Worm (Caenorhabditis elegans) whole organism, L1 larva: Measurements from ENCODE around the gene dyci-1.

Source experiments
- F16B12.6 ChIP-seq: fragments of 150-350 bp; optimal IDR thresholded peaks from 2 replicates; lab custom pipeline; 2014; ENCODE audit warnings: missing biosample characterization, missing genetic modification characterization
- alr-1 ChIP-seq: fragments of 200-800 bp; sonication (Bioruptor generic); optimal IDR thresholded peaks from 2 replicates; lab custom pipeline; 2018; ENCODE audit warnings: borderline replicate concordance, mild to moderate bottlenecking, missing genetic modification characterization, missing compliant biosample characterization
- ceh-63 ChIP-seq: fragments of 200-800 bp; sonication (Bioruptor generic); optimal IDR thresholded peaks from 2 replicates; lab custom pipeline; 2018; ENCODE audit warnings: mild to moderate bottlenecking, missing genetic modification characterization, missing compliant biosample characterization
- ceh-88 ChIP-seq: fragments of 200-800 bp; sonication (Bioruptor generic); IDR thresholded peaks from 2 replicates; pipeline ENCODE4 v1.3.6; 2022; ENCODE audit warnings: missing genetic modification characterization, missing compliant biosample characterization
- ces-1 ChIP-seq: fragments of 150-350 bp; optimal IDR thresholded peaks from 2 replicates; lab custom pipeline; 2014; ENCODE audit warnings: missing biosample characterization, missing genetic modification reagents, missing genetic modification characterization
- efl-3 ChIP-seq: fragments of 200-800 bp; sonication (Bioruptor generic); optimal IDR thresholded peaks from 2 replicates; lab custom pipeline; 2018; ENCODE audit warnings: mild to moderate bottlenecking, missing genetic modification characterization, missing compliant biosample characterization
- egl-13 ChIP-seq: sonication (generic microtip); optimal IDR thresholded peaks from 2 replicates; lab custom pipeline; 2016; ENCODE audit warnings: missing genotype, missing genetic modification reagents, missing genetic modification characterization, missing compliant biosample characterization
- elt-3 ChIP-seq, 6 experiments: fragments of 150-350 bp in 1 of 6; sonication (generic microtip); optimal IDR thresholded peaks; 2 replicates each; lab custom pipeline; 2017 to 2018; ENCODE audit warnings: missing biosample characterization in 6 of 6, missing genetic modification characterization in 6 of 6, inconsistent platforms in 1 of 6
- ets-5 ChIP-seq: fragments of 200-800 bp; sonication (Bioruptor generic); IDR thresholded peaks from 2 replicates; pipeline ENCODE4 v1.3.6; 2022; ENCODE audit warnings: missing genetic modification characterization, missing compliant biosample characterization
- fkh-10 ChIP-seq: sonication (generic microtip); optimal IDR thresholded peaks from 2 replicates; lab custom pipeline; 2017; ENCODE audit warnings: missing biosample characterization, missing genetic modification reagents, missing genetic modification characterization
- fkh-4 ChIP-seq: sonication (generic microtip); optimal IDR thresholded peaks from 2 replicates; lab custom pipeline; 2016; ENCODE audit warnings: missing compliant biosample characterization, missing genetic modification characterization, borderline replicate concordance
- fkh-8 ChIP-seq: sonication (generic microtip); optimal IDR thresholded peaks from 2 replicates; lab custom pipeline; 2016; ENCODE audit warnings: mild to moderate bottlenecking, missing genetic modification characterization, missing compliant biosample characterization
- fos-1 ChIP-seq: fragments of 150-350 bp; optimal IDR thresholded peaks from 2 replicates; lab custom pipeline; 2014; ENCODE audit warnings: missing biosample characterization, missing genetic modification characterization
- grh-1 ChIP-seq: fragments of 200-800 bp; sonication (Bioruptor generic); IDR thresholded peaks from 2 replicates; pipeline ENCODE4 v1.3.6; 2022; ENCODE audit warnings: missing genetic modification reagents, missing genetic modification characterization, missing compliant biosample characterization
- hlh-17 ChIP-seq: fragments of 200-800 bp; sonication (Bioruptor generic); optimal IDR thresholded peaks from 2 replicates; lab custom pipeline; 2018; ENCODE audit warnings: missing genetic modification characterization, mild to moderate bottlenecking, missing compliant biosample characterization, moderate library complexity, borderline replicate concordance
- hlh-4 ChIP-seq: sonication (generic microtip); optimal IDR thresholded peaks from 2 replicates; lab custom pipeline; 2016; ENCODE audit warnings: mild to moderate bottlenecking, missing genetic modification characterization, missing compliant biosample characterization
- hpl-2 ChIP-seq: fragments of 150-350 bp; optimal IDR thresholded peaks from 2 replicates; lab custom pipeline; 2014; ENCODE audit warnings: missing biosample characterization, missing genetic modification reagents, missing genetic modification characterization
- isw-1 ChIP-seq: fragments of 200-800 bp; sonication (Bioruptor generic); IDR thresholded peaks from 2 replicates; pipeline ENCODE4 v1.3.6; 2022; ENCODE audit warnings: missing genetic modification characterization, missing compliant biosample characterization
- lin-14 ChIP-seq: fragments of 200-800 bp; sonication (Bioruptor generic); optimal IDR thresholded peaks from 2 replicates; lab custom pipeline; 2018; ENCODE audit warnings: mild to moderate bottlenecking, missing genetic modification characterization, moderate library complexity, missing compliant biosample characterization
- lin-15B ChIP-seq: fragments of 150-350 bp; sonication (generic microtip); optimal IDR thresholded peaks from 3 replicates; lab custom pipeline; 2014; ENCODE audit warnings: missing biosample characterization, missing genetic modification characterization
- lin-39 ChIP-seq: fragments of 150-350 bp; optimal IDR thresholded peaks from 2 replicates; lab custom pipeline; 2014; ENCODE audit warnings: missing biosample characterization, missing genetic modification reagents, missing genetic modification characterization
- lir-3 ChIP-seq: sonication (generic microtip); optimal IDR thresholded peaks from 2 replicates; lab custom pipeline; 2016; ENCODE audit warnings: mild to moderate bottlenecking, missing genetic modification characterization, moderate library complexity, missing compliant biosample characterization; ENCODE audit not compliant: poor library complexity
- lsy-2 ChIP-seq, 2 experiments: fragments of 150-350 bp; optimal IDR thresholded peaks; 2 replicates each; lab custom pipeline; 2014; ENCODE audit warnings: missing biosample characterization in 2 of 2, missing genetic modification characterization in 2 of 2
- mab-9 ChIP-seq: fragments of 200-800 bp; sonication (Bioruptor generic); IDR thresholded peaks from 2 replicates; pipeline ENCODE4 v1.3.6; 2022; ENCODE audit warnings: missing genetic modification reagents, missing genetic modification characterization, missing compliant biosample characterization
- mef-2 ChIP-seq: fragments of 150-350 bp; optimal IDR thresholded peaks from 2 replicates; lab custom pipeline; 2014; ENCODE audit warnings: missing biosample characterization, missing genetic modification characterization
- mep-1 ChIP-seq: fragments of 150-350 bp; optimal IDR thresholded peaks from 2 replicates; lab custom pipeline; 2014; ENCODE audit warnings: missing biosample characterization, missing genetic modification characterization
- nhr-11 ChIP-seq: fragments of 150-350 bp; optimal IDR thresholded peaks from 2 replicates; lab custom pipeline; 2014; ENCODE audit warnings: missing biosample characterization, missing genetic modification characterization
- nhr-19 ChIP-seq: fragments of 200-800 bp; sonication (Bioruptor generic); conservative IDR thresholded peaks from 2 replicates; pipeline ENCODE4 v1.3.6; 2022; ENCODE audit warnings: missing genetic modification characterization, missing compliant biosample characterization
- nhr-20 ChIP-seq: sonication (generic microtip); optimal IDR thresholded peaks from 2 replicates; lab custom pipeline; 2016; ENCODE audit warnings: mild to moderate bottlenecking, missing genetic modification characterization, missing compliant biosample characterization
- nhr-28 ChIP-seq: fragments of 150-350 bp; optimal IDR thresholded peaks from 2 replicates; lab custom pipeline; 2014; ENCODE audit warnings: missing biosample characterization, missing genetic modification characterization
- nhr-47 ChIP-seq: sonication (generic microtip); optimal IDR thresholded peaks from 2 replicates; lab custom pipeline; 2016; ENCODE audit warnings: mild to moderate bottlenecking, missing genetic modification characterization, moderate library complexity, missing compliant biosample characterization
- nhr-71 ChIP-seq: sonication (generic microtip); optimal IDR thresholded peaks from 2 replicates; lab custom pipeline; 2016; ENCODE audit warnings: mild to moderate bottlenecking, missing genetic modification characterization, moderate library complexity, missing compliant biosample characterization
- nhr-77 ChIP-seq: fragments of 150-350 bp; optimal IDR thresholded peaks from 2 replicates; lab custom pipeline; 2014; ENCODE audit warnings: missing biosample characterization, missing genetic modification characterization
- nhr-84 ChIP-seq: sonication (generic microtip); optimal IDR thresholded peaks from 2 replicates; lab custom pipeline; 2017; ENCODE audit warnings: missing biosample characterization, missing genetic modification characterization
- nhr-85 ChIP-seq: sonication (generic microtip); peaks from one replicate; lab custom pipeline; 2016; ENCODE audit warnings: missing genetic modification characterization, inconsistent platforms, missing compliant biosample characterization
- nhr-90 ChIP-seq: sonication (generic microtip); optimal IDR thresholded peaks from 2 replicates; lab custom pipeline; 2016; ENCODE audit warnings: mild to moderate bottlenecking, missing genetic modification characterization, missing compliant biosample characterization; ENCODE audit not compliant: poor library complexity
- pax-3 ChIP-seq: fragments of 200-800 bp; sonication (Bioruptor generic); optimal IDR thresholded peaks from 2 replicates; lab custom pipeline; 2018; ENCODE audit warnings: mild to moderate bottlenecking, missing genetic modification characterization, moderate library complexity, missing compliant biosample characterization
- pqm-1 ChIP-seq: sonication (generic microtip); optimal IDR thresholded peaks from 3 replicates; lab custom pipeline; 2017; ENCODE audit warnings: missing biosample characterization, missing genetic modification characterization
- rnt-1 ChIP-seq: sonication (generic microtip); optimal IDR thresholded peaks from 2 replicates; lab custom pipeline; 2016; ENCODE audit warnings: mild to moderate bottlenecking, missing genetic modification characterization, moderate library complexity, missing compliant biosample characterization
- skn-1 ChIP-seq: fragments of 150-350 bp; optimal IDR thresholded peaks from 2 replicates; lab custom pipeline; 2014; ENCODE audit warnings: missing biosample characterization, missing genetic modification characterization
- snpc-4 ChIP-seq: fragments of 150-350 bp; optimal IDR thresholded peaks from 2 replicates; lab custom pipeline; 2014; ENCODE audit warnings: missing biosample characterization, missing genetic modification characterization
- sox-4 ChIP-seq: sonication (generic microtip); optimal IDR thresholded peaks from 2 replicates; lab custom pipeline; 2016; ENCODE audit warnings: missing genetic modification characterization, missing compliant biosample characterization
- sptf-1 ChIP-seq: fragments of 150-350 bp; optimal IDR thresholded peaks from 2 replicates; lab custom pipeline; 2014; ENCODE audit warnings: missing biosample characterization, missing genetic modification characterization
- tbx-2 ChIP-seq: sonication (generic microtip); optimal IDR thresholded peaks from 2 replicates; lab custom pipeline; 2016; ENCODE audit warnings: missing genetic modification characterization, missing compliant biosample characterization
- tlp-1 ChIP-seq: fragments of 150-350 bp; optimal IDR thresholded peaks from 2 replicates; lab custom pipeline; 2014; ENCODE audit warnings: missing biosample characterization, missing genetic modification characterization
- unc-130 ChIP-seq: fragments of 150-350 bp; optimal IDR thresholded peaks from 2 replicates; lab custom pipeline; 2017; ENCODE audit warnings: missing biosample characterization, missing genetic modification characterization, inconsistent platforms
- unc-30 ChIP-seq: sonication (generic microtip); optimal IDR thresholded peaks from 2 replicates; lab custom pipeline; 2017; ENCODE audit warnings: missing biosample characterization, missing genetic modification characterization
- unc-62 ChIP-seq: fragments of 150-350 bp; optimal IDR thresholded peaks from 2 replicates; lab custom pipeline; 2014; ENCODE audit warnings: missing biosample characterization, missing genetic modification reagents, missing genetic modification characterization
- unc-98 ChIP-seq: fragments of 200-800 bp; sonication (Bioruptor generic); IDR thresholded peaks from 2 replicates; pipeline ENCODE4 v1.3.6; 2022; ENCODE audit warnings: missing genetic modification characterization, missing compliant biosample characterization
- zip-4 ChIP-seq: fragments of 200-800 bp; sonication (Bioruptor generic); optimal IDR thresholded peaks from 2 replicates; lab custom pipeline; 2018; ENCODE audit warnings: mild to moderate bottlenecking, missing genetic modification characterization, moderate library complexity, missing compliant biosample characterization
- ztf-4 ChIP-seq: fragments of 150-350 bp; optimal IDR thresholded peaks from 2 replicates; lab custom pipeline; 2014; ENCODE audit warnings: missing biosample characterization, missing genetic modification characterization

Gene dyci-1

ce11 chrIV:6756374-6756773 lies 28.7 kb downstream of the dyci-1 start (continued):
- TF ChIP-seq nhr-90 (tag; lab: Kevin White, UChicago) = peak; percentile 88
- TF ChIP-seq fkh-4 (tag; lab: Kevin White, UChicago) = no peak
- peak; percentile 88 for TF ChIP-seq egl-13 (tag; lab: Kevin White, UChicago)
- peak; percentile 87 for TF ChIP-seq rnt-1
- TF ChIP-seq nhr-77 = peak; percentile 77
- peak; percentile 57 for TF ChIP-seq ztf-4 (tag; lab: Kevin White, UChicago)
- TF ChIP-seq ces-1 (GFP tag; lab: Kevin White, UChicago) = no peak
- TF ChIP-seq tbx-2 = peak; percentile 88
- TF ChIP-seq nhr-19 (GFP tag; lab: Robert Waterston, UW) = peak; percentile 80
- TF ChIP-seq efl-3 (GFP tag; lab: Kevin White, UChicago) = no peak
- no peak for TF ChIP-seq unc-30 (tag; lab: Kevin White, UChicago)
- no peak for TF ChIP-seq nhr-84 (tag; lab: Kevin White, UChicago)
- TF ChIP-seq nhr-28 (tag; lab: Kevin White, UChicago) = no peak
- no peak for TF ChIP-seq sptf-1 (tag; lab: Kevin White, UChicago)
- TF ChIP-seq ceh-63 (GFP tag; lab: Kevin White, UChicago) = no peak
- peak; percentile 78 for TF ChIP-seq nhr-85
- TF ChIP-seq fos-1 (tag; lab: Kevin White, UChicago) = peak; percentile 64
- peak; percentile 71 for TF ChIP-seq pqm-1 (tag; lab: Kevin White, UChicago)
- no peak for TF ChIP-seq unc-98
- peak; percentile 71 for TF ChIP-seq isw-1
- TF ChIP-seq nhr-20 (tag; lab: Kevin White, UChicago) = peak; percentile 88
- peak; percentile 73 for TF ChIP-seq pax-3 (tag; lab: Kevin White, UChicago)
- TF ChIP-seq zip-4 (GFP tag; lab: Kevin White, UChicago) = peak; percentile 68
- no peak for TF ChIP-seq tlp-1
- no peak for TF ChIP-seq hlh-4 (tag; lab: Kevin White, UChicago)
- TF ChIP-seq elt-3 (tag; optimal IDR thresholded peaks at IDR 0.05; lab: Kevin White, UChicago) = peak in 2 of 6 experiments; percentile 15 to 58
- TF ChIP-seq nhr-47 (tag; lab: Kevin White, UChicago) = peak; percentile 91
- TF ChIP-seq lin-39 (tag; lab: Kevin White, UChicago) = peak; percentile 21
- TF ChIP-seq unc-130 (tag; lab: Kevin White, UChicago) = peak; percentile 54
- peak; percentile 92 for TF ChIP-seq nhr-71
- peak; percentile 87 for TF ChIP-seq hpl-2 (GFP tag; lab: Kevin White, UChicago)
- TF ChIP-seq alr-1 (tag; lab: Kevin White, UChicago) = no peak
- TF ChIP-seq ceh-88 (GFP tag; lab: Robert Waterston, UW) = no peak; the same call in 1 of the 2 replicates
- TF ChIP-seq mab-9 (GFP tag; lab: Robert Waterston, UW) = peak; percentile 63
- peak; percentile 90 for TF ChIP-seq mep-1 (tag; lab: Kevin White, UChicago)
- TF ChIP-seq unc-62 = no peak
- TF ChIP-seq F16B12.6 (tag; lab: Kevin White, UChicago) = peak; percentile 54
- TF ChIP-seq lsy-2 (tag; optimal IDR thresholded peaks at IDR 0.05; lab: Kevin White, UChicago) = peak; percentile 84 to 87
- TF ChIP-seq ets-5 (GFP tag; lab: Robert Waterston, UW) = no peak
- peak; percentile 95 for TF ChIP-seq skn-1
- TF ChIP-seq nhr-11 (tag; lab: Kevin White, UChicago) = peak; percentile 26
- TF ChIP-seq snpc-4 (tag; lab: Kevin White, UChicago) = peak; percentile 66
- TF ChIP-seq fkh-8 (tag; lab: Kevin White, UChicago) = peak; percentile 93
- peak; percentile 44 for TF ChIP-seq mef-2 (tag; lab: Kevin White, UChicago)
- TF ChIP-seq grh-1 (GFP tag; lab: Robert Waterston, UW) = peak; percentile 41; the same call in 1 of the 2 replicates
- peak; percentile 79 for TF ChIP-seq sox-4 (tag; lab: Kevin White, UChicago)
- TF ChIP-seq hlh-17 (GFP tag; lab: Kevin White, UChicago) = no peak
- peak; percentile 83 for TF ChIP-seq fkh-10 (GFP tag; lab: Kevin White, UChicago)
- TF ChIP-seq lin-15B = peak; percentile 52
- peak; percentile 96 for TF ChIP-seq lin-14 (GFP tag; lab: Kevin White, UChicago)
- peak; percentile 75 for TF ChIP-seq lir-3
- TF ChIP-seq, all 84 proteins: peak for 62
